Worm (Caenorhabditis elegans): Measurements from ENCODE around the gene nuo-5.

DNA sequence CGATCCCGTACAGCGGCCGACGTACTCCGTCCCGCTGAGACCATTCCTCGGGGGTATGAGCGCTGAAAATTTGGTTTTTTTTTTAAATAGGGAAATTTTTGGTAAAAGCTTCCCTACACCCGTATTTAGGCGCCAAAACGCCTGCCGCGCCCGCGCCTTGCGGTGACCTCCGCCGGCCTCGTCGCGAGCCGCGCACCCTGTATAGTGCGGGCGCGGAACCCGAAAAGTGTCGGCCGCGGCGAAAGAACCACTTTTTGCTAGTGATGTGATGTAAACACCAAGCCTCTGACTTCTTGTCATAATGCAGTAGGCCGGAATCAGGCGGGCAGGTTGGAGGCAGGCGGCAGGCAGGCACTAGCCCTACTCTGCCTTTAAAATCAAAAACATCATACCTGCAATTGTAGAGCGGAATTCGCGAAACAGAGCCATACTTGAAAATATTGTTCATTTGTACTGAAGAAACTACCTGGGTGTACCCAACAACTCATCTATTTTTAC is 20.0 kb downstream of the nuo-5 start, which contains the start of gene srt-29:
- TF ChIP-seq tab-1 (GFP tag; IDR thresholded peaks at IDR 0.05) (no peak), klf-2 (GFP tag; conservative IDR thresholded peaks at IDR 0.05) (no peak), ztf-23 (GFP tag; IDR thresholded peaks at IDR 0.05) (no peak), med-1 (GFP tag; optimal IDR thresholded peaks at IDR 0.05; ENCODE audit: insufficient read depth) (no peak), ztf-29 (GFP tag; IDR thresholded peaks at IDR 0.05) (no peak), T22C8.4 (GFP tag; IDR thresholded peaks at IDR 0.05) (no peak), flt-1 (GFP tag; IDR thresholded peaks at IDR 0.05) (no peak)
